Worm (Caenorhabditis elegans): ENCODE data around the gene F32A5.8.

Gene F32A5.8

ce11 chrII:7279808-7280207 lies 23.9 kb downstream of the F32A5.8 start:
- TF ChIP-seq skn-1 (tag; optimal IDR thresholded peaks at IDR 0.05) (no peak), unc-86 (tag; optimal IDR thresholded peaks at IDR 0.05) (no peak), nhr-84 (tag; optimal IDR thresholded peaks at IDR 0.05) (no peak), ceh-82 (tag; optimal IDR thresholded peaks at IDR 0.05) (no peak), fkh-10 (GFP tag; optimal IDR thresholded peaks at IDR 0.05) (no peak), fos-1 (tag; optimal IDR thresholded peaks at IDR 0.05) (no peak), blmp-1 (tag; optimal IDR thresholded peaks at IDR 0.05) (peak; percentile 67), nhr-19 (GFP tag; conservative IDR thresholded peaks at IDR 0.05) (peak; percentile 42), nhr-71 (tag; optimal IDR thresholded peaks at IDR 0.05) (peak; percentile 61), zip-4 (GFP tag; optimal IDR thresholded peaks at IDR 0.05) (no peak), lir-3 (tag; optimal IDR thresholded peaks at IDR 0.05; ENCODE audit: poor library complexity) (no peak), C04F5.9 (tag; optimal IDR thresholded peaks at IDR 0.05) (no peak), alr-1 (tag; optimal IDR thresholded peaks at IDR 0.05; ENCODE audit: borderline replicate concordance) (no peak), ama-1 (optimal IDR thresholded peaks at IDR 0.05) (no peak), snpc-4 (tag; optimal IDR thresholded peaks at IDR 0.05) (no peak), grh-1 (GFP tag; IDR thresholded peaks at IDR 0.05) (no peak), nhr-85 (tag) (peak; percentile 80), nhr-77 (tag; optimal IDR thresholded peaks at IDR 0.05) (no peak), pqm-1 (tag; optimal IDR thresholded peaks at IDR 0.05) (no peak), C34B4.2 (tag; optimal IDR thresholded peaks at IDR 0.05) (no peak), lin-39 (tag; optimal IDR thresholded peaks at IDR 0.05) (no peak), efl-1 (optimal IDR thresholded peaks at IDR 0.05) (no peak), efl-1 (GFP tag; optimal IDR thresholded peaks at IDR 0.05 in 1 of 2) (no peak), tbx-2 (tag; optimal IDR thresholded peaks at IDR 0.05) (peak; percentile 25), lin-14 (GFP tag; optimal IDR thresholded peaks at IDR 0.05) (peak; percentile 30), mef-2 (tag; optimal IDR thresholded peaks at IDR 0.05) (no peak), ztf-11 (tag; optimal IDR thresholded peaks at IDR 0.05) (no peak), irx-1 (tag; optimal IDR thresholded peaks at IDR 0.05) (no peak), elt-2 (tag; optimal IDR thresholded peaks at IDR 0.05) (no peak), nhr-47 (tag; optimal IDR thresholded peaks at IDR 0.05) (no peak), ztf-4 (tag; optimal IDR thresholded peaks at IDR 0.05) (no peak), hlh-17 (GFP tag; optimal IDR thresholded peaks at IDR 0.05; ENCODE audit: borderline replicate concordance) (no peak), dsc-1 (tag; optimal IDR thresholded peaks at IDR 0.05) (no peak), rnt-1 (tag; optimal IDR thresholded peaks at IDR 0.05) (no peak), nhr-20 (tag; optimal IDR thresholded peaks at IDR 0.05) (peak; percentile 76), ets-5 (GFP tag; IDR thresholded peaks at IDR 0.05) (no peak), aha-1 (tag; optimal IDR thresholded peaks at IDR 0.05) (no peak), nhr-90 (tag; optimal IDR thresholded peaks at IDR 0.05; ENCODE audit: poor library complexity) (peak; percentile 22), snu-23 (GFP tag; optimal IDR thresholded peaks at IDR 0.05) (peak; percentile 37), egl-13 (tag; optimal IDR thresholded peaks at IDR 0.05) (no peak), swsn-7 (tag; optimal IDR thresholded peaks at IDR 0.05) (no peak), elt-3 (tag; optimal IDR thresholded peaks at IDR 0.05) (peak in 2 of 6 experiments; percentile 29 to 63), fkh-8 (tag; optimal IDR thresholded peaks at IDR 0.05) (no peak), Y116A8C.19 (tag; optimal IDR thresholded peaks at IDR 0.05; ENCODE audit: borderline replicate concordance) (no peak)

ce11 chrII:7280584-7280983 lies 24.7 kb downstream of the F32A5.8 start:
- TF ChIP-seq nhr-20 (tag; optimal IDR thresholded peaks at IDR 0.05), result peak; percentile 25
- no peak for TF ChIP-seq efl-1 (optimal IDR thresholded peaks at IDR 0.05)
- peak in 1 of 2 experiments; percentile 23 for TF ChIP-seq efl-1 (GFP tag; optimal IDR thresholded peaks at IDR 0.05 in 1 of 2)
- no peak for TF ChIP-seq unc-62 (GFP tag; optimal IDR thresholded peaks at IDR 0.05)
- TF ChIP-seq lin-14 (GFP tag; optimal IDR thresholded peaks at IDR 0.05), result peak; percentile 13
- TF ChIP-seq nhr-28 (tag; optimal IDR thresholded peaks at IDR 0.05), result peak; percentile 2
- TF ChIP-seq nhr-71 (tag; optimal IDR thresholded peaks at IDR 0.05), result peak; percentile 5
- no peak for TF ChIP-seq lin-39 (tag; optimal IDR thresholded peaks at IDR 0.05)
